Worm (Caenorhabditis elegans): Measurements from ENCODE around the gene T22E5.1.

The T22E5.1 gene

DNA sequence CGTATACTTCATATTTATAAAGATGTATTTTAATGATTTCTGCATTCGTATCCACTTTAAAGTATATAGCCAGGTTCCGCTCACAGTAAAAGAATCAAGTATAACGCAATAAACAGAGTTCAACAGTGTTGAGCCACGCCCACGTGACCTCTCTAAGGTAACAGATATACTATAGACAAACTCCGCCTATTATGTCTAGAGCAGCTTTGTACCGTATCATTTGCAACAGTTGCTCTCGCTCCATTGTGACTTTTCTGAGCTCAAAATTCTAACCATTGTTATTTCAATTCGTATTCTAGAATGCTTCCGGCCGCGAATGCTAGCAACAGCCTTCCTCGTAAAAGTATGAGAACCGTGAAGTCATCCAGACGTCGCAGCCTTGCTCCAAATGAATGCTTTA lies 39.3 kb upstream of the T22E5.1 start, which contains the start of gene C03B1.17:
Gene C03B1.17, plus strand, starts transcription at position 301 of the 400 bp plus-strand sequence.
- no peak for TF ChIP-seq F26F4.8 (GFP tag; conservative IDR thresholded peaks at IDR 0.05)
- TF ChIP-seq nhr-76 (tag; optimal IDR thresholded peaks at IDR 0.05), result no peak
- no peak for TF ChIP-seq lin-38 (GFP tag; IDR thresholded peaks at IDR 0.05)
- no peak for TF ChIP-seq T26A8.4 (GFP tag; IDR thresholded peaks at IDR 0.05)
- TF ChIP-seq lin-39 (tag; optimal IDR thresholded peaks at IDR 0.05), result no peak
- no peak for TF ChIP-seq egl-27 (tag; optimal IDR thresholded peaks at IDR 0.05)
- no peak for TF ChIP-seq nhr-41 (GFP tag; IDR thresholded peaks at IDR 0.05)
- TF ChIP-seq F37D6.2 (tag; optimal IDR thresholded peaks at IDR 0.05), result no peak
- TF ChIP-seq unc-130 (GFP tag; optimal IDR thresholded peaks at IDR 0.05), result no peak
- TF ChIP-seq hif-1 (tag; optimal IDR thresholded peaks at IDR 0.05), result no peak
- TF ChIP-seq ceh-32 (tag; optimal IDR thresholded peaks at IDR 0.05; ENCODE audit: poor library complexity), result no peak
- TF ChIP-seq mxl-3 (GFP tag; optimal IDR thresholded peaks at IDR 0.05), result no peak
- no peak for TF ChIP-seq Y5F2A.4 (GFP tag; optimal IDR thresholded peaks at IDR 0.05)
- no peak for TF ChIP-seq nhr-42 (GFP tag; IDR thresholded peaks at IDR 0.05)
- TF ChIP-seq egl-43 (GFP tag; IDR thresholded peaks at IDR 0.05), result no peak
- no peak for TF ChIP-seq tra-1 (GFP tag; IDR thresholded peaks at IDR 0.05)
- no peak for TF ChIP-seq T20F7.1 (GFP tag; optimal IDR thresholded peaks at IDR 0.05)

DNA sequence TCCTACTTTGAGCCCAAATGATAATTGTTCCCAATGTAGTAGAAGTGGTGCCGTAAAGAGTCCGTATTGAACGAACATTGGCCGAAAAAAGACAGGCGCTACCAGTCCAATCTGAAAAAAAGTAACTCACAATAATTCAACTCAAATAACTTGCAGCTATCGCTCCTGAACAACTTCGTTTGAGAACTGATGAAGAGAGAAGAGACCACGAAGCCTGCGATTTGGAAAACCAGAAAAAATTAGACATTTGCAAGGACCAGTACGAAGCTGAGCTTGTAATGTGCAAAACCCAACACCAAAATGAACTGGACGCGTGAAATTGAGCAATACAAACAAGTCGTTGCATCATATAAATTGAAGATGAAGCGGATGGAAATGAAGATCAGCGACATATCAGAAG lies 38.2 kb upstream of the T22E5.1 start, which contains the start of gene C03B1.1:
Gene C03B1.1, plus strand, starts transcription at position 301 of the 400 bp plus-strand sequence.
- TF ChIP-seq Y75B8A.6 (GFP tag; IDR thresholded peaks at IDR 0.05) (no peak), F26F4.8 (GFP tag; conservative IDR thresholded peaks at IDR 0.05) (no peak), aha-1 (tag) (peak; percentile 86), nhr-25 (tag; optimal IDR thresholded peaks at IDR 0.05; ENCODE audit: borderline replicate concordance, insufficient read depth) (no peak), tag-97 (GFP tag; IDR thresholded peaks at IDR 0.05) (no peak), skn-1 (tag; optimal IDR thresholded peaks at IDR 0.05) (no peak), madf-9 (GFP tag; conservative IDR thresholded peaks at IDR 0.05) (no peak), F37D6.2 (tag; optimal IDR thresholded peaks at IDR 0.05) (no peak)

DNA sequence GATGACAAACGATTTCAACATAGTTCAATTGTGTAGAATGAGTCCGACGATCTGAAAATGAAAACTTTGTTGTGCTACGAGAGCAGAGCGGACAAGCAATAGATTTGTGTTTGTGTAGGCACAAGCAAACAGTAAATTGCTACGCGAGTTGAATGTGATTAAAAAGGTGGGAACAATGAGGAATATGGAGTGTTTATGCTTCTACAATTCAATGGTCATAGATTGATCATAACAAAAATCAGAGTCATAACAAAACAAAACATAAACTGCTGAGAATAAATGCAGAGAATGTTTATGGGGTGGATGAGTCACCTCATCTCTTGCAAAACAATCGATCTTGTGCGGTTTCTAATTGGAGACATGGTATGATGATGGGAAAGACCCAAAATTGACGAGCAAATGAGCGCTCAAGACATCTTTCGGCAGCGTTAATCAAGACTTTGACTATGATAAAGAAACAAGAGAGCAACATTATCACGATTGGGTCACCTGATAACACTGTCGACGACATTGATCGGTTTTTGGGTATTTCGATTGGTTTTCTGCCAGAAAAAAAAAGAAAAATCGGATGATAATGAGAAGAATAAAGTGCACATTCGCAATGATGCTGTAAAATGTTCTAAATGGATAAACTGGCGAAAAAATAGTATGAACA lies 34.9 kb upstream of the T22E5.1 start, which contains the start of gene lmp-1:
Gene lmp-1, minus strand, starts transcription at position 51 of the 655 bp plus-strand sequence.
- TF ChIP-seq nhr-48 (tag; optimal IDR thresholded peaks at IDR 0.05), result no peak
- TF ChIP-seq dmd-6 (GFP tag; IDR thresholded peaks at IDR 0.05), result peak; percentile 38; the same call in 1 of the 2 replicates
- no peak for TF ChIP-seq nhr-6 (tag; optimal IDR thresholded peaks at IDR 0.05)
- TF ChIP-seq php-3 (GFP tag; IDR thresholded peaks at IDR 0.05), result peak; percentile 47; the same call in 1 of the 2 replicates
- no peak for TF ChIP-seq fkh-10 (GFP tag; optimal IDR thresholded peaks at IDR 0.05)
- TF ChIP-seq ceh-62 (tag; optimal IDR thresholded peaks at IDR 0.05), result no peak
- TF ChIP-seq daf-16 (GFP tag; optimal IDR thresholded peaks at IDR 0.05), result no peak
- peak; percentile 77 for TF ChIP-seq daf-16 (tag; optimal IDR thresholded peaks at IDR 0.05)
- TF ChIP-seq aha-1 (tag), result peak; percentile 84
- TF ChIP-seq dve-1 (tag; optimal IDR thresholded peaks at IDR 0.05; ENCODE audit: insufficient read depth), result peak; percentile 25
- peak; percentile 18 for TF ChIP-seq hlh-11 (tag; optimal IDR thresholded peaks at IDR 0.05)
- no peak for TF ChIP-seq saeg-2 (GFP tag; IDR thresholded peaks at IDR 0.05)
- TF ChIP-seq attf-4 (tag; optimal IDR thresholded peaks at IDR 0.05), result no peak
- TF ChIP-seq pqm-1 (tag; optimal IDR thresholded peaks at IDR 0.05), result peak; percentile 33
- TF ChIP-seq zag-1 (tag; optimal IDR thresholded peaks at IDR 0.05), result no peak
